Fruit fly (Drosophila melanogaster): ENCODE data around the gene Hrb98DE.

The Hrb98DE gene

dm6 chr3R:28561320-28561831, 38.3 kb upstream of the Hrb98DE start:
- no peak for TF ChIP-seq Ets21C (GFP tag; optimal IDR thresholded peaks at IDR 0.05)
- peak; percentile 63 for TF ChIP-seq fkh (GFP tag; optimal IDR thresholded peaks at IDR 0.05)

dm6 chr3R:28562654-28563198, 36.9 kb upstream of the Hrb98DE start:
- TF ChIP-seq CG8119 (GFP tag; IDR thresholded peaks at IDR 0.05) = 0 out of 3 replicates have a peak, but pooled peaks have one; percentile 17
- TF ChIP-seq Sox14 (GFP tag; optimal IDR thresholded peaks at IDR 0.05) = no peak
- TF ChIP-seq CG4318 (GFP tag; optimal IDR thresholded peaks at IDR 0.05) = no peak
- TF ChIP-seq CG8319 (GFP tag; optimal IDR thresholded peaks at IDR 0.05) = no peak
- TF ChIP-seq CG7368 (GFP tag; optimal IDR thresholded peaks at IDR 0.05) = no peak
- TF ChIP-seq CG16779 (tag; optimal IDR thresholded peaks at IDR 0.05) = no peak
- no peak for TF ChIP-seq CG3919 (GFP tag; optimal IDR thresholded peaks at IDR 0.05)
- no peak for TF ChIP-seq Sox15 (GFP tag; optimal IDR thresholded peaks at IDR 0.05)
- TF ChIP-seq CG6276 (GFP tag; optimal IDR thresholded peaks at IDR 0.05) = no peak
- peak; percentile 1 for TF ChIP-seq topi (GFP tag; optimal IDR thresholded peaks at IDR 0.05)
- no peak for TF ChIP-seq CG9139 (GFP tag; optimal IDR thresholded peaks at IDR 0.05)
- no peak for TF ChIP-seq Lpt (GFP tag; optimal IDR thresholded peaks at IDR 0.05)
- TF ChIP-seq ss (GFP tag; optimal IDR thresholded peaks at IDR 0.05) = no peak
- TF ChIP-seq CG6163 (GFP tag; IDR thresholded peaks at IDR 0.05) = 0 out of 3 replicates have a peak, but pooled peaks have one; percentile 9
- no peak for TF ChIP-seq Eip75B (GFP tag; optimal IDR thresholded peaks at IDR 0.05)
- TF ChIP-seq CG6808 (GFP tag; optimal IDR thresholded peaks at IDR 0.05) = no peak
- no peak for TF ChIP-seq esn (GFP tag; optimal IDR thresholded peaks at IDR 0.05)
- no peak for TF ChIP-seq lz (GFP tag; optimal IDR thresholded peaks at IDR 0.05)
- TF ChIP-seq CG8632 (GFP tag; optimal IDR thresholded peaks at IDR 0.05) = no peak
- TF ChIP-seq Hr39 (GFP tag; optimal IDR thresholded peaks at IDR 0.05) = no peak
- TF ChIP-seq CG10631 (GFP tag; optimal IDR thresholded peaks at IDR 0.05) = no peak
- TF ChIP-seq Blimp-1 (GFP tag; optimal IDR thresholded peaks at IDR 0.05) = no peak
- TF ChIP-seq fd85E (GFP tag; optimal IDR thresholded peaks at IDR 0.05) = no peak
- no peak for TF ChIP-seq Eip93F (GFP tag; optimal IDR thresholded peaks at IDR 0.05)
- TF ChIP-seq CG3032 (tag; optimal IDR thresholded peaks at IDR 0.05) = no peak
- TF ChIP-seq Gug (GFP tag; IDR thresholded peaks at IDR 0.05) = no peak
- TF ChIP-seq svp (GFP tag) = peak; percentile 50
- peak; percentile 31 for TF ChIP-seq Eip78C (GFP tag)
- TF ChIP-seq Met (GFP tag; optimal IDR thresholded peaks at IDR 0.05) = no peak
- no peak for TF ChIP-seq CG31627 (GFP tag; optimal IDR thresholded peaks at IDR 0.05)
- TF ChIP-seq pdm3 (GFP tag; optimal IDR thresholded peaks at IDR 0.05) = no peak
- TF ChIP-seq vri (GFP tag; optimal IDR thresholded peaks at IDR 0.05) = no peak
- TF ChIP-seq Ets21C (GFP tag; optimal IDR thresholded peaks at IDR 0.05) = no peak
- TF ChIP-seq salr (GFP tag; optimal IDR thresholded peaks at IDR 0.05) = no peak
- TF ChIP-seq Ets96B (tag; optimal IDR thresholded peaks at IDR 0.05) = no peak
- no peak for TF ChIP-seq Sox102F (GFP tag; optimal IDR thresholded peaks at IDR 0.05)
- no peak for TF ChIP-seq CG1621 (tag; optimal IDR thresholded peaks at IDR 0.05)
- TF ChIP-seq CG6854 (GFP tag; optimal IDR thresholded peaks at IDR 0.05) = no peak
- no peak for TF ChIP-seq CG11902 (GFP tag; optimal IDR thresholded peaks at IDR 0.05)
- TF ChIP-seq eg (GFP tag; IDR thresholded peaks at IDR 0.05) = 0 out of 3 replicates have a peak, but pooled peaks have one; percentile 35
- no peak for TF ChIP-seq cyc (GFP tag; optimal IDR thresholded peaks at IDR 0.05)
- no peak for TF ChIP-seq OdsH (GFP tag; optimal IDR thresholded peaks at IDR 0.05)
- no peak for TF ChIP-seq CG6792 (GFP tag; optimal IDR thresholded peaks at IDR 0.05)
- no peak for TF ChIP-seq Hr38 (GFP tag; optimal IDR thresholded peaks at IDR 0.05)
- peak; percentile 39 for TF ChIP-seq CG32006 (GFP tag; optimal IDR thresholded peaks at IDR 0.05)
- no peak for TF ChIP-seq CG11762 (GFP tag; optimal IDR thresholded peaks at IDR 0.05; ENCODE audit: insufficient read depth)
- no peak for TF ChIP-seq dsx (GFP tag; optimal IDR thresholded peaks at IDR 0.05; ENCODE audit: poor library complexity, severe bottlenecking)
- TF ChIP-seq dac (GFP tag; optimal IDR thresholded peaks at IDR 0.05) = no peak
- peak; percentile 13 for TF ChIP-seq fkh (GFP tag; optimal IDR thresholded peaks at IDR 0.05)

All from whole organism, prepupa.